Worm (Caenorhabditis elegans) whole organism, L1 larva: Measurements from ENCODE around the gene nhr-281.

Source experiments
- C04F5.9 ChIP-seq: sonication (generic microtip); optimal IDR thresholded peaks from 2 replicates; lab custom pipeline; 2016; ENCODE audit warnings: missing genetic modification characterization, missing compliant biosample characterization
- C16A3.4 ChIP-seq: fragments of 150-350 bp; optimal IDR thresholded peaks from 2 replicates; lab custom pipeline; 2014; ENCODE audit warnings: missing biosample characterization, missing genetic modification characterization
- C34B4.2 ChIP-seq: sonication (generic microtip); optimal IDR thresholded peaks from 2 replicates; lab custom pipeline; 2017; ENCODE audit warnings: mild to moderate bottlenecking, missing genetic modification characterization, missing compliant biosample characterization
- Y116A8C.19 ChIP-seq: sonication (generic microtip); optimal IDR thresholded peaks from 2 replicates; lab custom pipeline; 2016; ENCODE audit warnings: missing compliant biosample characterization, missing genetic modification characterization, borderline replicate concordance
- ama-1 ChIP-seq: fragments of 150-350 bp; optimal IDR thresholded peaks from 2 replicates; lab custom pipeline; 2014
- blmp-1 ChIP-seq: fragments of 150-350 bp; optimal IDR thresholded peaks from 2 replicates; lab custom pipeline; 2014; ENCODE audit warnings: missing biosample characterization, missing genetic modification characterization
- ceh-63 ChIP-seq: fragments of 200-800 bp; sonication (Bioruptor generic); optimal IDR thresholded peaks from 2 replicates; lab custom pipeline; 2018; ENCODE audit warnings: mild to moderate bottlenecking, missing genetic modification characterization, missing compliant biosample characterization
- ceh-88 ChIP-seq: fragments of 200-800 bp; sonication (Bioruptor generic); IDR thresholded peaks from 2 replicates; pipeline ENCODE4 v1.3.6; 2022; ENCODE audit warnings: missing genetic modification characterization, missing compliant biosample characterization
- dsc-1 ChIP-seq: sonication (generic microtip); optimal IDR thresholded peaks from 2 replicates; lab custom pipeline; 2016; ENCODE audit warnings: mild to moderate bottlenecking, missing genetic modification characterization, missing compliant biosample characterization
- egl-13 ChIP-seq: sonication (generic microtip); optimal IDR thresholded peaks from 2 replicates; lab custom pipeline; 2016; ENCODE audit warnings: missing genotype, missing genetic modification reagents, missing genetic modification characterization, missing compliant biosample characterization
- egl-27 ChIP-seq, 2 experiments: fragments of 150-350 bp in 1 of 2; sonication (generic microtip); optimal IDR thresholded peaks; 3 replicates each; lab custom pipeline; 2017 to 2018; ENCODE audit warnings: missing biosample characterization in 2 of 2, missing genetic modification characterization in 2 of 2, missing genetic modification reagents in 2 of 2
- elt-2 ChIP-seq: sonication (generic microtip); optimal IDR thresholded peaks from 2 replicates; lab custom pipeline; 2016; ENCODE audit warnings: missing genetic modification characterization, mild to moderate bottlenecking, inconsistent platforms, missing compliant biosample characterization, missing genetic modification reagents
- elt-3 ChIP-seq, 6 experiments: fragments of 150-350 bp in 1 of 6; sonication (generic microtip); optimal IDR thresholded peaks; 2 replicates each; lab custom pipeline; 2017 to 2018; ENCODE audit warnings: missing biosample characterization in 6 of 6, missing genetic modification characterization in 6 of 6, inconsistent platforms in 1 of 6
- fkh-10 ChIP-seq: sonication (generic microtip); optimal IDR thresholded peaks from 2 replicates; lab custom pipeline; 2017; ENCODE audit warnings: missing biosample characterization, missing genetic modification reagents, missing genetic modification characterization
- fkh-4 ChIP-seq: sonication (generic microtip); optimal IDR thresholded peaks from 2 replicates; lab custom pipeline; 2016; ENCODE audit warnings: missing compliant biosample characterization, missing genetic modification characterization, borderline replicate concordance
- fkh-8 ChIP-seq: sonication (generic microtip); optimal IDR thresholded peaks from 2 replicates; lab custom pipeline; 2016; ENCODE audit warnings: mild to moderate bottlenecking, missing genetic modification characterization, missing compliant biosample characterization
- fos-1 ChIP-seq: fragments of 150-350 bp; optimal IDR thresholded peaks from 2 replicates; lab custom pipeline; 2014; ENCODE audit warnings: missing biosample characterization, missing genetic modification characterization
- hlh-17 ChIP-seq: fragments of 200-800 bp; sonication (Bioruptor generic); optimal IDR thresholded peaks from 2 replicates; lab custom pipeline; 2018; ENCODE audit warnings: missing genetic modification characterization, mild to moderate bottlenecking, missing compliant biosample characterization, moderate library complexity, borderline replicate concordance
- hlh-4 ChIP-seq: sonication (generic microtip); optimal IDR thresholded peaks from 2 replicates; lab custom pipeline; 2016; ENCODE audit warnings: mild to moderate bottlenecking, missing genetic modification characterization, missing compliant biosample characterization
- hpl-2 ChIP-seq: fragments of 150-350 bp; optimal IDR thresholded peaks from 2 replicates; lab custom pipeline; 2014; ENCODE audit warnings: missing biosample characterization, missing genetic modification reagents, missing genetic modification characterization
- isw-1 ChIP-seq: fragments of 200-800 bp; sonication (Bioruptor generic); IDR thresholded peaks from 2 replicates; pipeline ENCODE4 v1.3.6; 2022; ENCODE audit warnings: missing genetic modification characterization, missing compliant biosample characterization
- jun-1 ChIP-seq: fragments of 150-350 bp; optimal IDR thresholded peaks from 2 replicates; lab custom pipeline; 2014; ENCODE audit warnings: missing biosample characterization, missing genetic modification reagents, missing genetic modification characterization
- lin-13 ChIP-seq: fragments of 150-350 bp; optimal IDR thresholded peaks from 2 replicates; lab custom pipeline; 2014; ENCODE audit warnings: missing biosample characterization, missing genetic modification reagents, missing genetic modification characterization
- lin-14 ChIP-seq: fragments of 200-800 bp; sonication (Bioruptor generic); optimal IDR thresholded peaks from 2 replicates; lab custom pipeline; 2018; ENCODE audit warnings: mild to moderate bottlenecking, missing genetic modification characterization, moderate library complexity, missing compliant biosample characterization
- lin-35 ChIP-seq, 2 experiments: fragments of 150-350 bp; optimal IDR thresholded peaks; 2 replicates each; lab custom pipeline; 2014; ENCODE audit warnings: missing biosample characterization in 2 of 2, missing genetic modification characterization in 2 of 2, missing genetic modification reagents in 2 of 2
- lir-3 ChIP-seq: sonication (generic microtip); optimal IDR thresholded peaks from 2 replicates; lab custom pipeline; 2016; ENCODE audit warnings: mild to moderate bottlenecking, missing genetic modification characterization, moderate library complexity, missing compliant biosample characterization; ENCODE audit not compliant: poor library complexity
- mab-9 ChIP-seq: fragments of 200-800 bp; sonication (Bioruptor generic); IDR thresholded peaks from 2 replicates; pipeline ENCODE4 v1.3.6; 2022; ENCODE audit warnings: missing genetic modification reagents, missing genetic modification characterization, missing compliant biosample characterization
- mdl-1 ChIP-seq, 2 experiments: fragments of 150-350 bp; optimal IDR thresholded peaks; 2 replicates each; lab custom pipeline; 2014 to 2017; ENCODE audit warnings: missing biosample characterization in 2 of 2, missing genetic modification characterization in 2 of 2, inconsistent platforms in 1 of 2
- nhr-11 ChIP-seq: fragments of 150-350 bp; optimal IDR thresholded peaks from 2 replicates; lab custom pipeline; 2014; ENCODE audit warnings: missing biosample characterization, missing genetic modification characterization
- nhr-12 ChIP-seq: sonication (generic microtip); optimal IDR thresholded peaks from 2 replicates; lab custom pipeline; 2017; ENCODE audit warnings: missing biosample characterization, missing genetic modification characterization
- nhr-19 ChIP-seq: fragments of 200-800 bp; sonication (Bioruptor generic); conservative IDR thresholded peaks from 2 replicates; pipeline ENCODE4 v1.3.6; 2022; ENCODE audit warnings: missing genetic modification characterization, missing compliant biosample characterization
- nhr-237 ChIP-seq: fragments of 150-350 bp; optimal IDR thresholded peaks from 2 replicates; lab custom pipeline; 2014; ENCODE audit warnings: missing biosample characterization, missing genetic modification characterization
- nhr-28 ChIP-seq: fragments of 150-350 bp; optimal IDR thresholded peaks from 2 replicates; lab custom pipeline; 2014; ENCODE audit warnings: missing biosample characterization, missing genetic modification characterization
- nhr-71 ChIP-seq: sonication (generic microtip); optimal IDR thresholded peaks from 2 replicates; lab custom pipeline; 2016; ENCODE audit warnings: mild to moderate bottlenecking, missing genetic modification characterization, moderate library complexity, missing compliant biosample characterization
- nhr-77 ChIP-seq: fragments of 150-350 bp; optimal IDR thresholded peaks from 2 replicates; lab custom pipeline; 2014; ENCODE audit warnings: missing biosample characterization, missing genetic modification characterization
- nhr-85 ChIP-seq: sonication (generic microtip); peaks from one replicate; lab custom pipeline; 2016; ENCODE audit warnings: missing genetic modification characterization, inconsistent platforms, missing compliant biosample characterization
- nhr-90 ChIP-seq: sonication (generic microtip); optimal IDR thresholded peaks from 2 replicates; lab custom pipeline; 2016; ENCODE audit warnings: mild to moderate bottlenecking, missing genetic modification characterization, missing compliant biosample characterization; ENCODE audit not compliant: poor library complexity
- pag-3 ChIP-seq: sonication (generic microtip); optimal IDR thresholded peaks from 2 replicates; lab custom pipeline; 2017; ENCODE audit warnings: missing genetic modification characterization, mild to moderate bottlenecking, missing compliant biosample characterization, antibody characterized with exemption, borderline replicate concordance; ENCODE audit not compliant: insufficient read depth
- pax-3 ChIP-seq: fragments of 200-800 bp; sonication (Bioruptor generic); optimal IDR thresholded peaks from 2 replicates; lab custom pipeline; 2018; ENCODE audit warnings: mild to moderate bottlenecking, missing genetic modification characterization, moderate library complexity, missing compliant biosample characterization
- rnt-1 ChIP-seq: sonication (generic microtip); optimal IDR thresholded peaks from 2 replicates; lab custom pipeline; 2016; ENCODE audit warnings: mild to moderate bottlenecking, missing genetic modification characterization, moderate library complexity, missing compliant biosample characterization
- skn-1 ChIP-seq: fragments of 150-350 bp; optimal IDR thresholded peaks from 2 replicates; lab custom pipeline; 2014; ENCODE audit warnings: missing biosample characterization, missing genetic modification characterization
- snpc-4 ChIP-seq: fragments of 150-350 bp; optimal IDR thresholded peaks from 2 replicates; lab custom pipeline; 2014; ENCODE audit warnings: missing biosample characterization, missing genetic modification characterization
- snu-23 ChIP-seq: sonication (generic microtip); optimal IDR thresholded peaks from 2 replicates; lab custom pipeline; 2016; ENCODE audit warnings: missing genetic modification characterization, missing compliant biosample characterization
- sox-4 ChIP-seq: sonication (generic microtip); optimal IDR thresholded peaks from 2 replicates; lab custom pipeline; 2016; ENCODE audit warnings: missing genetic modification characterization, missing compliant biosample characterization
- swsn-7 ChIP-seq: sonication (generic microtip); optimal IDR thresholded peaks from 2 replicates; lab custom pipeline; 2016; ENCODE audit warnings: missing genetic modification characterization, missing compliant biosample characterization
- tlp-1 ChIP-seq: fragments of 150-350 bp; optimal IDR thresholded peaks from 2 replicates; lab custom pipeline; 2014; ENCODE audit warnings: missing biosample characterization, missing genetic modification characterization
- unc-62 ChIP-seq: fragments of 150-350 bp; optimal IDR thresholded peaks from 2 replicates; lab custom pipeline; 2014; ENCODE audit warnings: missing biosample characterization, missing genetic modification reagents, missing genetic modification characterization
- unc-86 ChIP-seq: sonication (generic microtip); optimal IDR thresholded peaks from 2 replicates; lab custom pipeline; 2016; ENCODE audit warnings: missing genetic modification characterization, missing compliant biosample characterization
- unc-98 ChIP-seq: fragments of 200-800 bp; sonication (Bioruptor generic); IDR thresholded peaks from 2 replicates; pipeline ENCODE4 v1.3.6; 2022; ENCODE audit warnings: missing genetic modification characterization, missing compliant biosample characterization
- vab-15 ChIP-seq: sonication (generic microtip); optimal IDR thresholded peaks from 2 replicates; lab custom pipeline; 2017; ENCODE audit warnings: missing genotype, mild to moderate bottlenecking, missing genetic modification characterization, missing compliant biosample characterization
- zag-1 ChIP-seq: fragments of 150-350 bp; optimal IDR thresholded peaks from 2 replicates; lab custom pipeline; 2014; ENCODE audit warnings: missing biosample characterization, missing genetic modification characterization

nhr-281 gene

ce11 chrX:14063830-14064229 is 49.4 kb downstream of the nhr-281 start (continued):
- TF ChIP-seq nhr-12 (tag; lab: Kevin White, UChicago) (no peak), isw-1 (GFP tag; lab: Robert Waterston, UW) (peak; percentile 50), hlh-4 (tag; lab: Kevin White, UChicago) (no peak), lin-14 (GFP tag; lab: Kevin White, UChicago) (peak; percentile 91), nhr-11 (tag; lab: Kevin White, UChicago) (peak; percentile 44), zag-1 (tag; lab: Kevin White, UChicago) (peak; percentile 64), nhr-237 (tag; lab: Kevin White, UChicago) (peak; percentile 42), swsn-7 (tag; lab: Kevin White, UChicago) (peak; percentile 91), rnt-1 (tag; lab: Kevin White, UChicago) (peak; percentile 92), vab-15 (peak; percentile 35), pax-3 (peak; percentile 66), jun-1 (tag; lab: Kevin White, UChicago) (peak; percentile 74), C16A3.4 (tag; lab: Kevin White, UChicago) (peak; percentile 91), tlp-1 (tag; lab: Kevin White, UChicago) (no peak), fos-1 (tag; lab: Kevin White, UChicago) (peak; percentile 87), hlh-17 (GFP tag; lab: Kevin White, UChicago) (no peak), egl-13 (tag; lab: Kevin White, UChicago) (peak; percentile 81), C34B4.2 (tag; lab: Kevin White, UChicago) (no peak), C04F5.9 (tag; lab: Kevin White, UChicago) (peak; percentile 36), Y116A8C.19 (tag; lab: Kevin White, UChicago) (no peak), nhr-71 (tag; lab: Kevin White, UChicago) (peak; percentile 94), egl-27 (tag; optimal IDR thresholded peaks at IDR 0.05; lab: Kevin White, UChicago) (peak; percentile 33 to 56), mab-9 (GFP tag; lab: Robert Waterston, UW) (0 out of 2 replicates have a peak, but pooled peaks have one; percentile 44), snu-23 (peak; percentile 96), sox-4 (tag; lab: Kevin White, UChicago) (peak; percentile 28), elt-3 (tag; optimal IDR thresholded peaks at IDR 0.05; lab: Kevin White, UChicago) (peak in 2 of 6 experiments; percentile 36 to 60), unc-98 (GFP tag; lab: Robert Waterston, UW) (peak; percentile 63), nhr-19 (peak; percentile 91), lin-13 (peak; percentile 76), nhr-90 (peak; percentile 87), unc-86 (peak; percentile 75), ceh-63 (no peak), lin-35 (GFP tag; optimal IDR thresholded peaks at IDR 0.05; lab: Kevin White, UChicago) (peak; percentile 64 to 83), nhr-77 (tag; lab: Kevin White, UChicago) (peak; percentile 80), skn-1 (peak; percentile 62), unc-62 (GFP tag; lab: Kevin White, UChicago) (no peak), fkh-10 (peak; percentile 74), nhr-85 (tag; lab: Kevin White, UChicago) (peak; percentile 78), fkh-8 (peak; percentile 82), elt-2 (tag; lab: Kevin White, UChicago) (peak; percentile 76), hpl-2 (peak; percentile 58), ceh-88 (peak; percentile 66), blmp-1 (peak; percentile 39), ama-1 (lab: Kevin White, UChicago) (peak; percentile 78), mdl-1 (tag; optimal IDR thresholded peaks at IDR 0.05; lab: Kevin White, UChicago) (peak in 1 of 2 experiments; percentile 90), snpc-4 (peak; percentile 87), dsc-1 (tag; lab: Kevin White, UChicago) (peak; percentile 94), nhr-28 (tag; lab: Kevin White, UChicago) (no peak), lir-3 (tag; lab: Kevin White, UChicago) (peak; percentile 83), fkh-4 (no peak), pag-3 (no peak)
- TF ChIP-seq, all 84 proteins: peak for 62
